Fruit fly (Drosophila melanogaster) whole organism, pupa: ENCODE measurements around the gene CG33641.
A peak's percentile ranks its signal among the peaks of the same experiment; 100 is the strongest.

ENCODE experiments used
- CG10348 ChIP-seq: fragments of 200-800 bp; sonication (Bioruptor generic); IDR thresholded peaks from 2 replicates; pipeline ENCODE4 v1.3.6; 2022; ENCODE audit warnings: missing biosample characterization, missing genetic modification characterization
- CG12605 ChIP-seq: fragments of 200-800 bp; sonication (Bioruptor generic); IDR thresholded peaks from 2 replicates; pipeline ENCODE4 v1.3.6; 2022; ENCODE audit warnings: missing biosample characterization, missing genetic modification characterization
- CG13204 ChIP-seq: fragments of 200-800 bp; sonication (Bioruptor generic); optimal IDR thresholded peaks from 2 replicates; lab custom pipeline; 2018; ENCODE audit warnings: missing biosample characterization, mild to moderate bottlenecking, missing genetic modification characterization, moderate library complexity
- CG14655 ChIP-seq: fragments of 200-800 bp; sonication (Bioruptor generic); optimal IDR thresholded peaks from 3 replicates; lab custom pipeline; 2017; ENCODE audit warnings: mild to moderate bottlenecking, missing biosample characterization, missing genetic modification reagents, missing genetic modification characterization
- CG15710 ChIP-seq: fragments of 200-800 bp; sonication (Bioruptor generic); optimal IDR thresholded peaks from 2 replicates; lab custom pipeline; 2018; ENCODE audit warnings: missing biosample characterization, mild to moderate bottlenecking, missing genetic modification characterization, moderate library complexity
- CG17806 ChIP-seq: fragments of 200-800 bp; sonication (Bioruptor generic); optimal IDR thresholded peaks from 2 replicates; lab custom pipeline; 2018; ENCODE audit warnings: missing biosample characterization, mild to moderate bottlenecking, missing genetic modification characterization, moderate library complexity
- CG32121 ChIP-seq: fragments of 200-800 bp; sonication (Bioruptor generic); IDR thresholded peaks from 2 replicates; pipeline ENCODE4 v1.3.6; 2022; ENCODE audit warnings: missing biosample characterization, missing genetic modification characterization
- CG34367 ChIP-seq: fragments of 200-800 bp; sonication (Bioruptor generic); optimal IDR thresholded peaks from 2 replicates; lab custom pipeline; 2018; ENCODE audit warnings: missing biosample characterization, mild to moderate bottlenecking, missing genetic modification characterization
- CG4496 ChIP-seq: fragments of 200-800 bp; sonication (Bioruptor generic); IDR thresholded peaks from 3 replicates; pipeline ENCODE4 v1.3.6; 2022; ENCODE audit warnings: missing biosample characterization, missing genetic modification characterization
- CG8159 ChIP-seq: fragments of 200-800 bp; sonication (Bioruptor generic); optimal IDR thresholded peaks from 3 replicates; lab custom pipeline; 2018; ENCODE audit warnings: missing biosample characterization, mild to moderate bottlenecking, missing genetic modification characterization, moderate library complexity
- CG8301 ChIP-seq: fragments of 200-800 bp; sonication (Bioruptor generic); optimal IDR thresholded peaks from 2 replicates; lab custom pipeline; 2018; ENCODE audit warnings: missing biosample characterization, mild to moderate bottlenecking, missing genetic modification characterization
- CG9948 ChIP-seq: fragments of 200-800 bp; sonication (Bioruptor generic); optimal IDR thresholded peaks from 2 replicates; lab custom pipeline; 2018; ENCODE audit warnings: missing biosample characterization, mild to moderate bottlenecking, missing genetic modification characterization, moderate library complexity
- D1 ChIP-seq: fragments of 200-800 bp; sonication (Bioruptor generic); optimal IDR thresholded peaks from 2 replicates; lab custom pipeline; 2018; ENCODE audit warnings: missing biosample characterization, mild to moderate bottlenecking, missing genetic modification characterization, moderate library complexity
- EcR ChIP-seq: fragments of 200-800 bp; sonication (Bioruptor generic); optimal IDR thresholded peaks from 3 replicates; lab custom pipeline; 2019; ENCODE audit warnings: missing biosample characterization, missing genetic modification characterization, mild to moderate bottlenecking, moderate library complexity, missing genetic modification reagents
- Ets98B ChIP-seq: fragments of 200-800 bp; sonication (Bioruptor generic); IDR thresholded peaks from 2 replicates; pipeline ENCODE4 v1.3.6; 2022; ENCODE audit warnings: missing biosample characterization, missing genetic modification characterization
- Pif1A ChIP-seq: fragments of 200-800 bp; sonication (Bioruptor generic); optimal IDR thresholded peaks from 3 replicates; lab custom pipeline; 2016; ENCODE audit warnings: missing biosample characterization, missing genetic modification characterization
- Pif1B ChIP-seq: fragments of 200-800 bp; sonication (Bioruptor generic); optimal IDR thresholded peaks from 3 replicates; lab custom pipeline; 2016; ENCODE audit warnings: missing biosample characterization, missing genetic modification characterization
- Snoo ChIP-seq: fragments of 200-800 bp; sonication (Bioruptor generic); optimal IDR thresholded peaks from 3 replicates; lab custom pipeline; 2017; ENCODE audit warnings: missing biosample characterization, mild to moderate bottlenecking, missing genetic modification characterization, inconsistent platforms
- fd96Ca ChIP-seq: fragments of 200-800 bp; sonication (Bioruptor generic); IDR thresholded peaks from 3 replicates; pipeline ENCODE4 v1.3.6; 2022; ENCODE audit warnings: missing biosample characterization, missing genetic modification characterization
- gl ChIP-seq: fragments of 200-800 bp; sonication (Bioruptor generic); optimal IDR thresholded peaks from 2 replicates; lab custom pipeline; 2018; ENCODE audit warnings: missing biosample characterization, mild to moderate bottlenecking, missing genetic modification characterization
- rn ChIP-seq: fragments of 200-800 bp; sonication (Bioruptor generic); IDR thresholded peaks from 2 replicates; pipeline ENCODE4 v1.3.6; 2022; ENCODE audit warnings: missing biosample characterization, missing genetic modification characterization

The CG33641 gene

DNA sequence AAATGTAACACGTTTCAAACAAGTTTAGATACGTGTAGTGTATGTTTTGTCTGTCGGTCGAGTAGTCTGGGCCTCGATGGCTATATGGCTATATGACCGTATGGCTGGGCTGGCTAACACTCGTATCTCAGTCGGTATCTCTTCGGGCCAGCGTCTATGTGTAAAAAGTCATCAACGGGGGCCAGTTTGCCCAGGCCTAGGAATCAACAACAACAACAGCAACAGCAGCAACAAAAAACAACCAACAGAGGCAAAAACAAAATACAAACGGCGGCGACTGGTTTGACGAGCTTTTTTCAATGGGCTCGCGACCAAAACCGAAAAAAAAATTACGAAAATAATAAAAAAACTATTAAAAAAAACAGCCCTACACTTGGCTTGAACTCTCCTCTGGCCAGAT is 16.8 kb downstream of the CG33641 start:
- TF ChIP-seq CG17806 (tag; lab: Kevin White, UChicago) (peak; percentile 74), gl (peak; percentile 95), CG10348 (GFP tag; lab: Robert Waterston, UW) (no peak), rn (GFP tag; lab: Robert Waterston, UW) (peak; percentile 3; the same call in 1 of the 2 replicates), CG8301 (tag; lab: Kevin White, UChicago) (peak; percentile 34), Ets98B (peak; percentile 79), CG15710 (tag; lab: Kevin White, UChicago) (peak; percentile 88), CG9948 (tag; lab: Kevin White, UChicago) (peak; percentile 67), CG14655 (peak; percentile 56), CG13204 (peak; percentile 96), Snoo (no peak), Pif1A (GFP tag; lab: Kevin White, UChicago) (peak; percentile 59), EcR (GFP tag; lab: Kevin White, UChicago) (peak; percentile 66), Pif1B (GFP tag; lab: Kevin White, UChicago) (peak; percentile 65), CG4496 (GFP tag; lab: Robert Waterston, UW) (peak; percentile 82), CG8159 (tag; lab: Kevin White, UChicago) (peak; percentile 79), CG34367 (tag; lab: Kevin White, UChicago) (peak; percentile 85), CG32121 (GFP tag; lab: Robert Waterston, UW) (peak; percentile 67; the same call in 1 of the 2 replicates), CG12605 (GFP tag; lab: Robert Waterston, UW) (peak; percentile 89), D1 (peak; percentile 52), fd96Ca (GFP tag; lab: Robert Waterston, UW) (peak; percentile 59; the same call in 2 of the 3 replicates)

dm6 chr2L:13547738-13548726 is 19.2 kb downstream of the CG33641 start:
- TF ChIP-seq CG8301 (tag; lab: Kevin White, UChicago) (peak; percentile 68), CG8159 (tag; lab: Kevin White, UChicago) (peak; percentile 82), rn (GFP tag; lab: Robert Waterston, UW) (0 out of 2 replicates have a peak, but pooled peaks have one; percentile 4), gl (no peak), CG9948 (tag; lab: Kevin White, UChicago) (peak; percentile 78), CG13204 (peak; percentile 91), CG17806 (tag; lab: Kevin White, UChicago) (peak; percentile 63), Pif1A (GFP tag; lab: Kevin White, UChicago) (peak; percentile 79), CG12605 (GFP tag; lab: Robert Waterston, UW) (no peak), fd96Ca (GFP tag; lab: Robert Waterston, UW) (peak; percentile 5; the same call in 1 of the 3 replicates), CG4496 (GFP tag; lab: Robert Waterston, UW) (peak; percentile 59), Snoo (peak; percentile 70), CG34367 (tag; lab: Kevin White, UChicago) (peak; percentile 65), CG32121 (GFP tag; lab: Robert Waterston, UW) (no peak), D1 (no peak), Pif1B (GFP tag; lab: Kevin White, UChicago) (peak; percentile 59), CG14655 (peak; percentile 85), CG15710 (tag; lab: Kevin White, UChicago) (peak; percentile 80), CG10348 (GFP tag; lab: Robert Waterston, UW) (no peak)

DNA sequence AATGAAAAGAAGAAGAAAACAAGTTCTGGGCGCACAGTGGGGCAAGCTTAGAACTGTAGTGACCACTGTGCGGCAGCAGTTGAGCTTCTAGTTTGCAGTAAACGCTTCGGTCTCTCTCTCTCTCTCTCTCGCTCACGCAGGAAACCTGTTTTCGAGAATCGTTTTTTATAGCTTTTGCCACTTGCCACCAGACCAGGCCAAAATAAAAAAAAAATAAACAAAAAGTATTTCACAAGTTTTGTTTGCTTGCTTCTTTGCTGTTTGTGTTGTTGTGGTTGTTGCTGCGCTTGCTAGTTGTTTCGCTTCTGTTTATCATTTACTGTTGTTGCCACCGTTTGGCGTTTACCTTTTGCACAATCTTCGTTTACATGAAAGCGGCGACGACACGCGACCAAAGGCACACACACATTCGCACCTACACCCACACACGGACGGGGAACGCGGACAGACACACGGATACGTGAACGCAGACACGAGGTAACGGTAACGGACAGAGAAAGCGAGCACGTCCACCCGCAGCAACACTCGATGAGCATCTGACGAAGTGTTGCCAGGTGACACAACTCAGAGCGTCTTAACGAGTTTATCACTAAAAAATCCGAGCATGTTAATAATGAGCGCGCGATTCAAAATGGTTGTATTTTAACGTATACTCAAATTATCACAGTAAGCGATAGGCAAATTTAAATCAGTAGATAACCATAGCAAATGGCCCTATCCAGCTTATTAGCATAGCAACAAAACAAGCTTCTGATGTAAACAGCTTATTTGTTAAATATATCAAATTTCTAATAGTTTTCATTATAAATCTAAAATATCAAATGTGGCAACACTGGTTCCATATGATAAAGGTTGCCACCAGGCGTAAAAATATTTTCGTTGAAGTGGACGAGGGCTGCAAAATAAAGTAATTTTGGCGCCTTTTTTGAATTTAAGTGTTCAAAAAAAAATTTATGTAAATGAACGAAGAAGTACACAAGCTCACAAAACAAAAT is 20.2 kb downstream of the CG33641 start, which contains the start of gene B4:
Gene B4, minus strand, starts transcription at position 543 of the 995 bp plus-strand sequence.
- TF ChIP-seq gl = peak; percentile 72
- peak; percentile 16 for TF ChIP-seq Snoo
- peak; percentile 46 for TF ChIP-seq CG13204
- peak; percentile 20 for TF ChIP-seq CG9948 (tag; lab: Kevin White, UChicago)
- peak; percentile 38 for TF ChIP-seq EcR (GFP tag; lab: Kevin White, UChicago)
- no peak for TF ChIP-seq rn (GFP tag; lab: Robert Waterston, UW)
- TF ChIP-seq CG12605 (GFP tag; lab: Robert Waterston, UW) = peak; percentile 40; the same call in 1 of the 2 replicates
- TF ChIP-seq CG15710 (tag; lab: Kevin White, UChicago) = peak; percentile 61
- peak; percentile 27 for TF ChIP-seq CG8159 (tag; lab: Kevin White, UChicago)
- peak; percentile 64; the same call in 1 of the 2 replicates for TF ChIP-seq Ets98B
- peak; percentile 43 for TF ChIP-seq CG8301 (tag; lab: Kevin White, UChicago)
- TF ChIP-seq Pif1B (GFP tag; lab: Kevin White, UChicago) = no peak
- no peak; the same call in 2 of the 3 replicates for TF ChIP-seq fd96Ca (GFP tag; lab: Robert Waterston, UW)
- peak; percentile 59 for TF ChIP-seq CG14655
- no peak for TF ChIP-seq CG10348 (GFP tag; lab: Robert Waterston, UW)
- TF ChIP-seq Pif1A (GFP tag; lab: Kevin White, UChicago) = peak; percentile 53
- peak; percentile 27 for TF ChIP-seq CG17806 (tag; lab: Kevin White, UChicago)
- TF ChIP-seq CG4496 (GFP tag; lab: Robert Waterston, UW) = peak; percentile 35
- peak; percentile 44 for TF ChIP-seq CG34367 (tag; lab: Kevin White, UChicago)
- TF ChIP-seq CG32121 (GFP tag; lab: Robert Waterston, UW) = peak; percentile 61
- TF ChIP-seq D1 = peak; percentile 74
- TF ChIP-seq, all 21 proteins: peak for 17
